Fruit fly (Drosophila melanogaster) whole organism, embryonic: Measurements from ENCODE around the gene CG3587.

Experiments
- Bgb ChIP-seq: fragments of 200-800 bp; sonication (Bioruptor generic); IDR thresholded peaks from 2 replicates; pipeline ENCODE4 v1.3.6; 2022; ENCODE audit warnings: missing biosample characterization, missing genetic modification characterization; ENCODE audit not compliant: partially characterized antibody
- CG10267 ChIP-seq: fragments of 200-800 bp; sonication (Bioruptor generic); optimal IDR thresholded peaks from 2 replicates; lab custom pipeline; 2018; ENCODE audit warnings: missing biosample characterization, mild to moderate bottlenecking, missing genetic modification characterization, moderate library complexity
- CG10431 ChIP-seq: fragments of 200-800 bp; sonication (Bioruptor generic); optimal IDR thresholded peaks from 3 replicates; lab custom pipeline; 2018; ENCODE audit warnings: missing biosample characterization, mild to moderate bottlenecking, missing genetic modification characterization
- CG10565 ChIP-seq: fragments of 200-800 bp; sonication (Bioruptor generic); optimal IDR thresholded peaks from 3 replicates; lab custom pipeline; 2016; ENCODE audit warnings: missing biosample characterization, mild to moderate bottlenecking, missing genetic modification characterization
- CG11695 ChIP-seq: fragments of 200-800 bp; sonication (Bioruptor generic); IDR thresholded peaks from 3 replicates; pipeline ENCODE4 v1.3.6; 2022; ENCODE audit warnings: missing biosample characterization, missing genetic modification characterization
- CG11723 ChIP-seq: fragments of 200-800 bp; sonication (Bioruptor generic); optimal IDR thresholded peaks from 2 replicates; lab custom pipeline; 2017; ENCODE audit warnings: missing biosample characterization, mild to moderate bottlenecking, missing genetic modification characterization
- CG12104 ChIP-seq: fragments of 200-800 bp; sonication (Bioruptor generic); optimal IDR thresholded peaks from 3 replicates; lab custom pipeline; 2016; ENCODE audit warnings: missing biosample characterization, missing genetic modification characterization
- CG1529 ChIP-seq: fragments of 200-800 bp; sonication (Bioruptor generic); optimal IDR thresholded peaks from 3 replicates; lab custom pipeline; 2018; ENCODE audit warnings: missing biosample characterization, missing genetic modification characterization
- CG16813 ChIP-seq: fragments of 200-800 bp; sonication (Bioruptor generic); IDR thresholded peaks from 3 replicates; pipeline ENCODE4 v1.3.6; 2022; ENCODE audit warnings: missing biosample characterization, missing genetic modification characterization; ENCODE audit not compliant: partially characterized antibody
- CG17186 ChIP-seq: fragments of 200-800 bp; sonication (Bioruptor generic); optimal IDR thresholded peaks from 3 replicates; lab custom pipeline; 2017; ENCODE audit warnings: missing biosample characterization, missing genetic modification reagents, missing genetic modification characterization
- CG2116 ChIP-seq: fragments of 200-800 bp; sonication (Bioruptor generic); optimal IDR thresholded peaks from 3 replicates; lab custom pipeline; 2018; ENCODE audit warnings: missing biosample characterization, mild to moderate bottlenecking, missing genetic modification characterization
- CG3407 ChIP-seq: fragments of 200-800 bp; sonication (Bioruptor generic); optimal IDR thresholded peaks from 2 replicates; lab custom pipeline; 2018; ENCODE audit warnings: missing biosample characterization, mild to moderate bottlenecking, missing genetic modification characterization
- CG4404 ChIP-seq: fragments of 200-800 bp; sonication (Bioruptor generic); IDR thresholded peaks from 2 replicates; pipeline ENCODE4 v1.3.6; 2022; ENCODE audit warnings: missing biosample characterization, missing genetic modification characterization
- CG8089 ChIP-seq: fragments of 200-800 bp; sonication (Bioruptor generic); optimal IDR thresholded peaks from 3 replicates; lab custom pipeline; 2016; ENCODE audit warnings: missing biosample characterization, missing genetic modification characterization
- CG8924 ChIP-seq: fragments of 200-800 bp; optimal IDR thresholded peaks from 3 replicates; lab custom pipeline; 2019; ENCODE audit warnings: missing biosample characterization, mild to moderate bottlenecking, missing genetic modification characterization, moderate library complexity
- CG9727 ChIP-seq: fragments of 200-800 bp; sonication (Bioruptor generic); optimal IDR thresholded peaks from 3 replicates; lab custom pipeline; 2017; ENCODE audit warnings: missing biosample characterization, mild to moderate bottlenecking, missing genetic modification characterization
- Camta ChIP-seq: fragments of 200-800 bp; sonication (Bioruptor generic); optimal IDR thresholded peaks from 2 replicates; lab custom pipeline; 2016; ENCODE audit warnings: missing biosample characterization, missing genetic modification characterization
- CkIIα-i1 ChIP-seq: fragments of 200-800 bp; sonication (Bioruptor generic); IDR thresholded peaks from 2 replicates; pipeline ENCODE4 v1.3.6; 2022; ENCODE audit warnings: missing biosample characterization, missing genetic modification characterization
- Dfd ChIP-seq, 2 experiments: fragments of >200 bp; optimal IDR thresholded peaks; 2 replicates each; lab custom pipeline; 2017; ENCODE audit warnings: missing biosample characterization in 2 of 2, missing genetic modification characterization in 2 of 2
- Doc2 ChIP-seq: fragments of 200-800 bp; sonication (Bioruptor generic); IDR thresholded peaks from 2 replicates; pipeline ENCODE4 v1.3.6; 2022; ENCODE audit warnings: missing biosample characterization, missing genetic modification characterization
- E2f2 ChIP-seq: fragments of 200-800 bp; sonication (Bioruptor generic); IDR thresholded peaks from 2 replicates; pipeline ENCODE4 v1.3.6; 2022; ENCODE audit warnings: missing biosample characterization, missing genetic modification characterization
- Ets65A ChIP-seq: fragments of 200-800 bp; sonication (Bioruptor generic); peaks from one replicate; lab custom pipeline; 2016; ENCODE audit warnings: missing biosample characterization, missing genetic modification characterization
- H2.0 ChIP-seq: fragments of 200-800 bp; sonication (Bioruptor generic); IDR thresholded peaks from 2 replicates; pipeline ENCODE4 v1.3.6; 2022; ENCODE audit warnings: missing biosample characterization, missing genetic modification characterization
- Hand ChIP-seq: fragments of 200-800 bp; sonication (Bioruptor generic); optimal IDR thresholded peaks from 2 replicates; lab custom pipeline; 2017; ENCODE audit warnings: mild to moderate bottlenecking, missing biosample characterization, missing genetic modification reagents, missing genetic modification characterization
- Hey ChIP-seq: fragments of 200-800 bp; sonication (Bioruptor generic); optimal IDR thresholded peaks from 3 replicates; lab custom pipeline; 2018; ENCODE audit warnings: missing biosample characterization, mild to moderate bottlenecking, missing genetic modification characterization
- Hsf ChIP-seq: fragments of 200-800 bp; sonication (Bioruptor generic); optimal IDR thresholded peaks from 3 replicates; lab custom pipeline; 2016; ENCODE audit warnings: missing biosample characterization, missing genetic modification characterization
- Lhr ChIP-seq: fragments of 200-800 bp; sonication (Bioruptor generic); optimal IDR thresholded peaks from 3 replicates; lab custom pipeline; 2017; ENCODE audit warnings: mild to moderate bottlenecking, missing biosample characterization, missing genetic modification reagents, missing genetic modification characterization
- Poxn ChIP-seq: fragments of 200-800 bp; sonication (Bioruptor generic); IDR thresholded peaks from 2 replicates; pipeline ENCODE4 v1.3.6; 2022; ENCODE audit warnings: missing biosample characterization, missing genetic modification characterization
- Ravus ChIP-seq: fragments of 200-800 bp; sonication (Bioruptor generic); IDR thresholded peaks from 2 replicates; pipeline ENCODE4 v1.3.6; 2022; ENCODE audit warnings: missing biosample characterization, missing genetic modification characterization
- Six4 ChIP-seq: fragments of 200-800 bp; sonication (Bioruptor generic); optimal IDR thresholded peaks from 2 replicates; lab custom pipeline; 2016; ENCODE audit warnings: missing biosample characterization, missing genetic modification characterization
- ara ChIP-seq: fragments of 200-800 bp; sonication (Bioruptor generic); IDR thresholded peaks from 2 replicates; pipeline ENCODE4 v1.3.6; 2022; ENCODE audit warnings: missing biosample characterization, missing genetic modification characterization
- ato ChIP-seq: fragments of 200-800 bp; sonication (Bioruptor generic); IDR thresholded peaks from 2 replicates; pipeline ENCODE4 v1.3.6; 2022; ENCODE audit warnings: missing biosample characterization, missing genetic modification characterization; ENCODE audit not compliant: partially characterized antibody
- az2 ChIP-seq: fragments of 200-800 bp; sonication (Bioruptor generic); optimal IDR thresholded peaks from 3 replicates; lab custom pipeline; 2016; ENCODE audit warnings: missing biosample characterization, missing genetic modification characterization
- chn ChIP-seq: fragments of 200-800 bp; sonication (Bioruptor generic); optimal IDR thresholded peaks from 2 replicates; lab custom pipeline; 2016; ENCODE audit warnings: missing biosample characterization, missing genetic modification characterization
- ci ChIP-seq: fragments of 200-800 bp; sonication (Bioruptor generic); IDR thresholded peaks from 3 replicates; pipeline ENCODE4 v1.3.6; 2022; ENCODE audit warnings: missing biosample characterization, missing genetic modification characterization
- dm ChIP-seq: fragments of 200-800 bp; sonication (Bioruptor generic); optimal IDR thresholded peaks from 3 replicates; lab custom pipeline; 2016; ENCODE audit warnings: missing biosample characterization, missing genetic modification characterization
- dmrt99B ChIP-seq: fragments of 200-800 bp; sonication (Bioruptor generic); optimal IDR thresholded peaks from 2 replicates; lab custom pipeline; 2018; ENCODE audit warnings: missing biosample characterization, mild to moderate bottlenecking, missing genetic modification characterization, moderate library complexity
- ewg ChIP-seq: fragments of 200-800 bp; sonication (Bioruptor generic); optimal IDR thresholded peaks from 3 replicates; lab custom pipeline; 2017; ENCODE audit warnings: mild to moderate bottlenecking, missing biosample characterization, missing genetic modification reagents, missing genetic modification characterization
- fd3F ChIP-seq: fragments of 200-800 bp; sonication (Bioruptor generic); optimal IDR thresholded peaks from 2 replicates; lab custom pipeline; 2018; ENCODE audit warnings: missing biosample characterization, mild to moderate bottlenecking, missing genetic modification characterization, moderate library complexity
- gsb-n ChIP-seq: fragments of 200-800 bp; sonication (Bioruptor generic); optimal IDR thresholded peaks from 3 replicates; lab custom pipeline; 2018; ENCODE audit warnings: missing biosample characterization, mild to moderate bottlenecking, missing genetic modification characterization
- gt ChIP-seq: fragments of 200-800 bp; sonication (Bioruptor generic); IDR thresholded peaks from 2 replicates; pipeline ENCODE4 v1.3.6; 2022; ENCODE audit warnings: missing biosample characterization, missing genetic modification characterization
- jing ChIP-seq: fragments of 200-800 bp; sonication (Bioruptor generic); optimal IDR thresholded peaks from 2 replicates; lab custom pipeline; 2018; ENCODE audit warnings: missing biosample characterization, mild to moderate bottlenecking, missing genetic modification characterization
- pum ChIP-seq: fragments of 200-800 bp; sonication (Bioruptor generic); optimal IDR thresholded peaks from 2 replicates; lab custom pipeline; 2016; ENCODE audit warnings: missing biosample characterization, missing genetic modification characterization
- sim ChIP-seq: fragments of 200-800 bp; sonication (Bioruptor generic); IDR thresholded peaks from 2 replicates; pipeline ENCODE4 v1.3.6; 2022; ENCODE audit warnings: missing biosample characterization, missing genetic modification characterization
- tap ChIP-seq: fragments of 200-800 bp; optimal IDR thresholded peaks from 3 replicates; lab custom pipeline; 2019; ENCODE audit warnings: missing biosample characterization, mild to moderate bottlenecking, missing genetic modification characterization, moderate library complexity
- tgo ChIP-seq: fragments of 200-800 bp; sonication (Bioruptor generic); IDR thresholded peaks from 3 replicates; pipeline ENCODE4 v1.3.6; 2022; ENCODE audit warnings: missing biosample characterization, missing genetic modification characterization
- twi ChIP-seq: fragments of 200-800 bp; optimal IDR thresholded peaks from 2 replicates; lab custom pipeline; 2019; ENCODE audit warnings: missing biosample characterization, mild to moderate bottlenecking, missing genetic modification characterization, moderate library complexity
- unc-4 ChIP-seq: fragments of 200-800 bp; sonication (Bioruptor generic); IDR thresholded peaks from 2 replicates; pipeline ENCODE4 v1.3.6; 2022; ENCODE audit warnings: missing biosample characterization, missing genetic modification characterization; ENCODE audit not compliant: partially characterized antibody
- zf30C ChIP-seq: fragments of 200-800 bp; sonication (Bioruptor generic); optimal IDR thresholded peaks from 3 replicates; lab custom pipeline; 2018; ENCODE audit warnings: missing biosample characterization, mild to moderate bottlenecking, missing genetic modification characterization
- zfh2 ChIP-seq: fragments of 200-800 bp; sonication (Bioruptor generic); optimal IDR thresholded peaks from 2 replicates; lab custom pipeline; 2016; ENCODE audit warnings: missing biosample characterization, missing genetic modification characterization

The CG3587 gene

DNA sequence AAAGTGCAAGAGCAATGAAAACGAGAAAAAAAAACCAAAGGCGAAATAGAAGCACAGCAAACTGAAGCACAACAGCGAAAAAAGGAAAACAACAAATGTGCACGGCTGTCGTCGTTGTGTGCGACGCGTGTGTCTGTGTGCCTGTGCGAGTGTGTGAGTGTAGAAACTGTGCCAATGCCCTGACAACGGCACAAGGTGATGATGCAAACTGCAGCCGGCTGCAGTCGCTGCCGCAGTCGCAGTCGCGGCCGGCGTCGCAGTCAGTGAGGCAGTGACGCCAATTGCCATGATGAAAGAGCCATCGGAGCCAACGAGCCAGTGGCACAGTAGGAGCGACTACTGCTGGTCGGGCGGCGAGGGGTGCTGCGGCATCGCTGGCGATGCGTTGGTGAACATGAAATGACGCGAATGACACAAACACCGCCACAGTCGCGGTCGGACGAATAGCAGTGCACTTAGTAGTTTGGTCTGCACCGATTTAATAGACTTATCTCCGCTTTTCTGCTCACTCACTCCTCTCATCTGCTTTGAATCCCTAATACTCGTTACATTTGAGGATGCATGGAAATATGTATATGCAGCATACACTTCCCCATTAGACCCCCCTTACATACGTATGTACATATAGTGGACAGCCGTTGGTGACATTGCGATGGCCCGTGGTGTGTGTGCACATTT, 28.6 kb downstream of the CG3587 start (continued):
- TF ChIP-seq zfh2 (GFP tag; lab: Kevin White, UChicago) (no peak), Ravus (no peak), twi (tag; lab: Kevin White, UChicago) (peak; percentile 21), sim (GFP tag; lab: Robert Waterston, UW) (no peak), H2.0 (GFP tag; lab: Robert Waterston, UW) (peak; percentile 50; the same call in 1 of the 2 replicates), E2f2 (GFP tag; lab: Robert Waterston, UW) (peak; percentile 32; the same call in 1 of the 2 replicates), CG3407 (GFP tag; lab: Kevin White, UChicago) (peak; percentile 40), tap (tag; lab: Kevin White, UChicago) (peak; percentile 74), Ets65A (GFP tag; lab: Kevin White, UChicago) (peak; percentile 84), Six4 (GFP tag; lab: Kevin White, UChicago) (peak; percentile 44), CG10565 (GFP tag; lab: Kevin White, UChicago) (no peak), zf30C (GFP tag; lab: Kevin White, UChicago) (no peak), ci (peak; percentile 84), fd3F (GFP tag; lab: Kevin White, UChicago) (no peak), Dfd (GFP tag; optimal IDR thresholded peaks at IDR 0.05; lab: Kevin White, UChicago) (no peak), CG11695 (GFP tag; lab: Robert Waterston, UW) (peak; percentile 57; the same call in 1 of the 3 replicates), Poxn (GFP tag; lab: Robert Waterston, UW) (no peak), CG2116 (GFP tag; lab: Kevin White, UChicago) (no peak), jing (GFP tag; lab: Kevin White, UChicago) (peak; percentile 71), CG4404 (no peak), pum (GFP tag; lab: Kevin White, UChicago) (peak; percentile 46), Doc2 (GFP tag; lab: Robert Waterston, UW) (no peak), dm (GFP tag; lab: Kevin White, UChicago) (no peak), Lhr (GFP tag; lab: Kevin White, UChicago) (peak; percentile 35), CG1529 (GFP tag; lab: Kevin White, UChicago) (peak; percentile 73), chn (GFP tag; lab: Kevin White, UChicago) (peak; percentile 22), CkIIα-i1 (no peak), dmrt99B (tag; lab: Kevin White, UChicago) (peak; percentile 87), Camta (peak; percentile 33), tgo (peak; percentile 61), CG16813 (GFP tag; lab: Robert Waterston, UW) (no peak), unc-4 (GFP tag; lab: Robert Waterston, UW) (no peak), CG10267 (tag; lab: Kevin White, UChicago) (peak; percentile 18), Hand (GFP tag; lab: Kevin White, UChicago) (no peak), CG9727 (GFP tag; lab: Kevin White, UChicago) (no peak), CG12104 (GFP tag; lab: Kevin White, UChicago) (no peak), ewg (GFP tag; lab: Kevin White, UChicago) (peak; percentile 72), ara (peak; percentile 53; the same call in 1 of the 2 replicates), CG8924 (peak; percentile 61), gsb-n (tag; lab: Kevin White, UChicago) (peak; percentile 41), ato (no peak), az2 (GFP tag; lab: Kevin White, UChicago) (peak; percentile 45), Hsf (GFP tag; lab: Kevin White, UChicago) (peak; percentile 39), CG11723 (GFP tag; lab: Kevin White, UChicago) (peak; percentile 59), Bgb (no peak), Hey (tag; lab: Kevin White, UChicago) (no peak), gt (peak; percentile 40; the same call in 1 of the 2 replicates), CG10431 (GFP tag; lab: Kevin White, UChicago) (peak; percentile 25), CG17186 (GFP tag; lab: Kevin White, UChicago) (peak; percentile 45), CG8089 (GFP tag; lab: Kevin White, UChicago) (peak; percentile 51)
